Worm (Caenorhabditis elegans) whole organism, L4/young adult: Measurements from ENCODE around the gene C01G10.1.

Source experiments
- W03F9.2 ChIP-seq: fragments of 150-350 bp; optimal IDR thresholded peaks from 2 replicates; lab custom pipeline; 2014; ENCODE audit warnings: missing biosample characterization, missing genetic modification characterization
- him-1 ChIP-seq: sonication (generic microtip); optimal IDR thresholded peaks from 2 replicates; lab custom pipeline; 2016; ENCODE audit warnings: missing genotype, missing genetic modification reagents, missing genetic modification characterization, missing compliant biosample characterization

DNA sequence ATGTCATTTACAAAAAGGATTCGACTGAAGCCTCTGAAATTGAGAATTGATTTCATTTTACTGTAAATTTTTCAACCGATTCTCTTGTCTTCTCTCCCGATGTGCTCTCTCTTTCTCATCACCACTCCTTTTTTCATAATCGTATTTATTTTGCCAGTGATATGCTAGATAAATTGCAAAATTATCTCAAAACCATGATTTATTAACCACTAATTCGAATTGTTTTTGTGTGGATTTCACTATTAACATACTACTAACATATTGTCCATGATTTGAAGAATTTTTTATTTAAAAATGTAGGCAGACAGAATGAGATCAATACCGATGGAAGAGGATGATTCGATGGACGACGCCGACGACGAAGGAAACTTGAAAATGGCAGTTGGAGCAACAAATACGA is 32.4 kb upstream of the C01G10.1 start, which contains the start of gene C25D7.10:
- TF ChIP-seq him-1 (tag; lab: Kevin White, UChicago) (no peak), W03F9.2 (tag; lab: Kevin White, UChicago) (no peak)
